Worm (Caenorhabditis elegans): ENCODE data around the gene str-79.

Gene str-79

ce11 chrX:1969575-1969974 lies at the start of gene str-79:
TSS of gene str-79 (plus strand) at chrX:1969875.
- no peak for TF ChIP-seq ceh-8 (GFP tag; optimal IDR thresholded peaks at IDR 0.05)
- no peak for TF ChIP-seq swsn-7 (tag; optimal IDR thresholded peaks at IDR 0.05)
- no peak for TF ChIP-seq irx-1 (tag; optimal IDR thresholded peaks at IDR 0.05)
- TF ChIP-seq snpc-4 (tag; optimal IDR thresholded peaks at IDR 0.05) = no peak
- TF ChIP-seq fos-1 (tag; optimal IDR thresholded peaks at IDR 0.05) = no peak
- no peak for TF ChIP-seq blmp-1 (tag; optimal IDR thresholded peaks at IDR 0.05)

DNA sequence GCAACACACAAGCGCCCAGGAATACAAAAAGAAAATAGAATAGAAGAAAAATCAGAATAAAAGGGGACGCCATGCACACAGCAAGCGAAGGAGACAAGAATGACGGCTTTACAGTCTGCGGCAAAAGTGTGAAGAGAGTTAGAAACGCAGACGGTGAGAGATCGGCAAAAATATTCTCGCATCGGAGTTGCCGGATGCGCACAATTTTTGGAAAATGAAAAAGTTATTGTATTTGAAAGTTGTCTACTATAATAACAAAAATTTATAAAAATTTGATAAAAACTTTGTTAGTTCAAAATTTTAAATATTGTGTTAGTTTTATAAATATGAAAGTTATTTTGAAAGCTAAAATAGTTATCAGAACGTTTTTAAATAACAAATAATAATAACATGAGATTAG lies 47.4 kb upstream of the str-79 start, which contains the start of gene ZC53.22:
Gene ZC53.22, minus strand, starts transcription at position 101 of the 400 bp plus-strand sequence.
- no peak for TF ChIP-seq F16B12.6 (tag; optimal IDR thresholded peaks at IDR 0.05)
- no peak for TF ChIP-seq sox-4 (tag; optimal IDR thresholded peaks at IDR 0.05)
- no peak for TF ChIP-seq mef-2 (tag; optimal IDR thresholded peaks at IDR 0.05)
- no peak for TF ChIP-seq sptf-1 (tag; optimal IDR thresholded peaks at IDR 0.05)
- TF ChIP-seq ceh-63 (GFP tag; optimal IDR thresholded peaks at IDR 0.05) = no peak
- TF ChIP-seq ama-1 (optimal IDR thresholded peaks at IDR 0.05) = no peak
- no peak for TF ChIP-seq efl-1 (optimal IDR thresholded peaks at IDR 0.05)
- no peak for TF ChIP-seq efl-1 (GFP tag; optimal IDR thresholded peaks at IDR 0.05 in 1 of 2)
- TF ChIP-seq nhr-12 (tag; optimal IDR thresholded peaks at IDR 0.05) = no peak
- TF ChIP-seq fkh-8 (tag; optimal IDR thresholded peaks at IDR 0.05) = no peak
- no peak for TF ChIP-seq ztf-4 (tag; optimal IDR thresholded peaks at IDR 0.05)
- no peak for TF ChIP-seq hlh-4 (tag; optimal IDR thresholded peaks at IDR 0.05)
- no peak for TF ChIP-seq rnt-1 (tag; optimal IDR thresholded peaks at IDR 0.05)
- TF ChIP-seq sup-37 (GFP tag; optimal IDR thresholded peaks at IDR 0.05) = no peak
- no peak for TF ChIP-seq hlh-17 (GFP tag; optimal IDR thresholded peaks at IDR 0.05; ENCODE audit: borderline replicate concordance)
- no peak for TF ChIP-seq vab-15 (tag; optimal IDR thresholded peaks at IDR 0.05)
- TF ChIP-seq unc-98 (GFP tag; IDR thresholded peaks at IDR 0.05) = no peak
- TF ChIP-seq pag-3 (tag; optimal IDR thresholded peaks at IDR 0.05; ENCODE audit: borderline replicate concordance, insufficient read depth) = no peak
- no peak for TF ChIP-seq unc-130 (tag; optimal IDR thresholded peaks at IDR 0.05)
- no peak for TF ChIP-seq swsn-7 (tag; optimal IDR thresholded peaks at IDR 0.05)

ce11 chrX:1924138-1924537 lies 45.5 kb upstream of the str-79 start, which contains the start of gene ZC53.2:
TSS of gene ZC53.2 (minus strand) at chrX:1924238.
- TF ChIP-seq C16A3.4 (tag; optimal IDR thresholded peaks at IDR 0.05) = no peak
- no peak for TF ChIP-seq F16B12.6 (tag; optimal IDR thresholded peaks at IDR 0.05)
- TF ChIP-seq C04F5.9 (tag; optimal IDR thresholded peaks at IDR 0.05) = no peak
- no peak for TF ChIP-seq aha-1 (tag; optimal IDR thresholded peaks at IDR 0.05)
- no peak for TF ChIP-seq grh-1 (GFP tag; IDR thresholded peaks at IDR 0.05)
- TF ChIP-seq ceh-8 (GFP tag; optimal IDR thresholded peaks at IDR 0.05) = no peak
- TF ChIP-seq skn-1 (tag; optimal IDR thresholded peaks at IDR 0.05) = no peak
- no peak for TF ChIP-seq ceh-63 (GFP tag; optimal IDR thresholded peaks at IDR 0.05)
- no peak for TF ChIP-seq nhr-19 (GFP tag; conservative IDR thresholded peaks at IDR 0.05)
- no peak for TF ChIP-seq dsc-1 (tag; optimal IDR thresholded peaks at IDR 0.05)
- no peak for TF ChIP-seq ceh-82 (tag; optimal IDR thresholded peaks at IDR 0.05)
- TF ChIP-seq fkh-8 (tag; optimal IDR thresholded peaks at IDR 0.05) = no peak
- TF ChIP-seq sptf-1 (tag; optimal IDR thresholded peaks at IDR 0.05) = no peak
- TF ChIP-seq mab-9 (GFP tag; IDR thresholded peaks at IDR 0.05) = no peak
- TF ChIP-seq lin-39 (tag; optimal IDR thresholded peaks at IDR 0.05) = no peak

DNA sequence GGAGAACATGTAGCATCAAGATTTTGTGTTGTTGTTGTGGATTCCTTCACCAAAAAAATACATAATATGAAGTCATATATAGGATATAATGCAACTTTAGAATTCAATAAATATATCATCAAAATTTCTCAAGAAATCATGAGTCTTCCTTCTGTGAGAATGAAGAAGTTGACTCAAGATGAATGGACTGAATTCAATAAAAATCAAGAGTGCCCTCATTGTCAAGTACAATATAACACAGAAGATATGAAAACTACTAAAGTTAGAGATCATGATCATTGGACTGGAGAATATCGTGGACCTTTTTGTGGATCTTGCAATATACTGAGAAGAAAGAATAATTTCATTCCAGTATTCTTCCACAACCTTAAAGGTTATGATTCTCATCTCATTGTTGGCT lies 34.2 kb upstream of the str-79 start:
- TF ChIP-seq egl-13 (tag; optimal IDR thresholded peaks at IDR 0.05) = no peak

DNA sequence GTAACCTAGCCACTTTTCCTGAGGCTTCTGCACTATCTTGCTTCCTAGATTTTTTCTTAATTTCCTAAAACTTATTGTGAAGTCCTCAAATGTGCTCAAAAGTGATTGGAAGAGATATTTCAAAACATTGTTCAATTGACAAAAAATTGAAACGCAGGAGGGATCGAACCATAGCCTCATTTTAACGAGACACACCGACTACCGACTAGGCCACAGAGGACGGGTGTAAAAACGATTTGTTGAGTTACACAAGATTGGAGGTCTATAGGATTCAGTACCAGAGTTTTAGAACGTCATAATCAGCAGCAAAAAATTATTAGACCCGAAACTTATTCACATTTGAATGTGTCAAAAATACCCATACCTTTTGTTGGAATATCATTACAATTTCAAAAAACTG lies 30.4 kb upstream of the str-79 start:
- TF ChIP-seq efl-1 (optimal IDR thresholded peaks at IDR 0.05) (no peak), efl-1 (GFP tag; optimal IDR thresholded peaks at IDR 0.05 in 1 of 2) (peak in 1 of 2 experiments; percentile 70), unc-30 (tag; optimal IDR thresholded peaks at IDR 0.05) (no peak)
